Fruit fly (Drosophila melanogaster): ENCODE data around the gene PVRAP.

PVRAP gene

dm6 chr3L:5989391-5990156 is 7.4 kb upstream of the PVRAP start (continued):
- TF ChIP-seq CG1603 (tag; optimal IDR thresholded peaks at IDR 0.05) (peak; percentile 7), Deaf1 (tag; optimal IDR thresholded peaks at IDR 0.05) (peak; percentile 44), CG16863 (GFP tag; optimal IDR thresholded peaks at IDR 0.05) (no peak), CG10979 (tag; optimal IDR thresholded peaks at IDR 0.05) (peak; percentile 63), CG11695 (GFP tag; IDR thresholded peaks at IDR 0.05) (0 out of 3 replicates have a peak, but pooled peaks have one; percentile 5), CG17829 (tag; optimal IDR thresholded peaks at IDR 0.05) (peak; percentile 23), prd (optimal IDR thresholded peaks at IDR 0.05) (no peak), prd (GFP tag; IDR thresholded peaks at IDR 0.05) (no peak), Hey (tag; optimal IDR thresholded peaks at IDR 0.05) (peak; percentile 67), nerfin-1 (tag; optimal IDR thresholded peaks at IDR 0.05) (peak; percentile 55), CG9727 (GFP tag; optimal IDR thresholded peaks at IDR 0.05) (peak; percentile 12), CG4424 (GFP tag; optimal IDR thresholded peaks at IDR 0.05) (peak; percentile 34), CG4404 (GFP tag; IDR thresholded peaks at IDR 0.05) (0 out of 2 replicates have a peak, but pooled peaks have one; percentile 17), pum (GFP tag; optimal IDR thresholded peaks at IDR 0.05) (no peak), CG18262 (tag; optimal IDR thresholded peaks at IDR 0.05) (peak; percentile 53), CG18599 (GFP tag; optimal IDR thresholded peaks at IDR 0.05) (peak; percentile 13), CG2712 (tag; optimal IDR thresholded peaks at IDR 0.05) (peak; percentile 47), hth (optimal IDR thresholded peaks at IDR 0.05) (no peak), sd (tag; optimal IDR thresholded peaks at IDR 0.05) (peak; percentile 19), gem (tag; optimal IDR thresholded peaks at IDR 0.05) (peak; percentile 43), CG10267 (tag; optimal IDR thresholded peaks at IDR 0.05) (peak; percentile 33), nau (GFP tag; optimal IDR thresholded peaks at IDR 0.05) (peak; percentile 6), esg (GFP tag; conservative IDR thresholded peaks at IDR 0.05) (no peak), fd96Cb (tag; optimal IDR thresholded peaks at IDR 0.05) (peak; percentile 31), CG3065 (GFP tag; optimal IDR thresholded peaks at IDR 0.05) (peak; percentile 10), CG12391 (tag; optimal IDR thresholded peaks at IDR 0.05) (peak; percentile 10), Xrp1 (GFP tag; IDR thresholded peaks at IDR 0.05) (0 out of 2 replicates have a peak, but pooled peaks have one; percentile 8), CG30403 (GFP tag; optimal IDR thresholded peaks at IDR 0.05) (peak; percentile 19), CG17912 (GFP tag; optimal IDR thresholded peaks at IDR 0.05) (no peak)

dm6 chr3L:5992249-5992648 is 4.8 kb upstream of the PVRAP start:
- TF ChIP-seq CG13287 (GFP tag; IDR thresholded peaks at IDR 0.05; ENCODE audit: partially characterized antibody) = no peak
- TF ChIP-seq ac (GFP tag; optimal IDR thresholded peaks at IDR 0.05) = peak; percentile 17
- no peak for TF ChIP-seq cwo (GFP tag; optimal IDR thresholded peaks at IDR 0.05)
- no peak for TF ChIP-seq CG34422 (GFP tag; IDR thresholded peaks at IDR 0.05)
- no peak for TF ChIP-seq CG31365 (tag; optimal IDR thresholded peaks at IDR 0.05)
- TF ChIP-seq her (GFP tag; optimal IDR thresholded peaks at IDR 0.05) = no peak
- no peak for TF ChIP-seq Dip3 (GFP tag; optimal IDR thresholded peaks at IDR 0.05)
- TF ChIP-seq CG6689 (GFP tag; IDR thresholded peaks at IDR 0.05) = no peak
- TF ChIP-seq CG14860 (GFP tag; IDR thresholded peaks at IDR 0.05; ENCODE audit: partially characterized antibody) = no peak
- no peak for TF ChIP-seq HmgD (GFP tag; optimal IDR thresholded peaks at IDR 0.05)
- no peak for TF ChIP-seq prd (optimal IDR thresholded peaks at IDR 0.05)
- TF ChIP-seq prd (GFP tag; IDR thresholded peaks at IDR 0.05) = no peak
- TF ChIP-seq CG11456 (GFP tag; IDR thresholded peaks at IDR 0.05) = 0 out of 3 replicates have a peak, but pooled peaks have one; percentile 32
- no peak for TF ChIP-seq br (optimal IDR thresholded peaks at IDR 0.05)
- TF ChIP-seq pho (GFP tag; optimal IDR thresholded peaks at IDR 0.05) = no peak
- peak; percentile 16 for TF ChIP-seq dmrt11E (tag; optimal IDR thresholded peaks at IDR 0.05)
- no peak for TF ChIP-seq CG12071 (GFP tag; optimal IDR thresholded peaks at IDR 0.05)
- TF ChIP-seq dati (GFP tag; IDR thresholded peaks at IDR 0.05) = no peak
- TF ChIP-seq Atf6 (GFP tag; IDR thresholded peaks at IDR 0.05) = no peak
- TF ChIP-seq croc (GFP tag; conservative IDR thresholded peaks at IDR 0.05) = no peak
- TF ChIP-seq Hmr (GFP tag; optimal IDR thresholded peaks at IDR 0.05) = no peak
- no peak for TF ChIP-seq Lim3 (GFP tag; IDR thresholded peaks at IDR 0.05)
- no peak for TF ChIP-seq Dll (GFP tag; IDR thresholded peaks at IDR 0.05; ENCODE audit: partially characterized antibody)
- TF ChIP-seq ATbp (GFP tag; optimal IDR thresholded peaks at IDR 0.05) = peak; percentile 64

Measured in whole organism, embryonic.